Worm (Caenorhabditis elegans) whole organism, early embryonic: ENCODE measurements around the gene Y69A2AR.25.

Experiments
- ama-1 ChIP-seq: fragments of 150-350 bp; optimal IDR thresholded peaks from 2 replicates; lab custom pipeline; 2014
- flt-1 ChIP-seq: fragments of 200-800 bp; sonication (Bioruptor generic); IDR thresholded peaks from 2 replicates; pipeline ENCODE4 v1.3.6; 2022; ENCODE audit warnings: missing genetic modification characterization, missing compliant biosample characterization
- hmbx-1 ChIP-seq: sonication (generic microtip); optimal IDR thresholded peaks from 2 replicates; lab custom pipeline; 2016; ENCODE audit warnings: mild to moderate bottlenecking, missing genetic modification characterization, missing compliant biosample characterization

- TF ChIP-seq flt-1 (GFP tag; lab: Robert Waterston, UW) (no peak), ama-1 (lab: Kevin White, UChicago) (no peak), hmbx-1 (no peak)
Observed at ce11 chrIV:2602862-2603189, 34.7 kb upstream of the Y69A2AR.25 start.
